Worm (Caenorhabditis elegans) whole organism, L2 larva: ENCODE results near the gene F26F4.12.

ENCODE experiments used
- alr-1 ChIP-seq: fragments of 150-350 bp; optimal IDR thresholded peaks from 2 replicates; lab custom pipeline; 2014; ENCODE audit warnings: missing biosample characterization, missing genetic modification characterization
- elt-1 ChIP-seq: fragments of 150-350 bp; optimal IDR thresholded peaks from 2 replicates; lab custom pipeline; 2014; ENCODE audit warnings: missing biosample characterization, missing genetic modification characterization
- elt-3 ChIP-seq: sonication (generic microtip); optimal IDR thresholded peaks from 2 replicates; lab custom pipeline; 2017; ENCODE audit warnings: missing biosample characterization, missing genetic modification characterization
- gmeb-1 ChIP-seq: fragments of 150-350 bp; optimal IDR thresholded peaks from 2 replicates; lab custom pipeline; 2014; ENCODE audit warnings: missing biosample characterization, missing genetic modification characterization
- lin-11 ChIP-seq: fragments of 150-350 bp; sonication (generic microtip); optimal IDR thresholded peaks from 2 replicates; lab custom pipeline; 2014; ENCODE audit warnings: missing biosample characterization, missing genetic modification characterization, inconsistent platforms, mixed read lengths
- lin-39 ChIP-seq: fragments of 150-350 bp; optimal IDR thresholded peaks from 2 replicates; lab custom pipeline; 2014; ENCODE audit warnings: missing biosample characterization, missing genetic modification reagents, missing genetic modification characterization
- nhr-11 ChIP-seq: fragments of 150-350 bp; optimal IDR thresholded peaks from 2 replicates; lab custom pipeline; 2014; ENCODE audit warnings: missing biosample characterization, missing genetic modification characterization
- nhr-23 ChIP-seq: fragments of 150-350 bp; optimal IDR thresholded peaks from 2 replicates; lab custom pipeline; 2014; ENCODE audit warnings: missing biosample characterization, missing genetic modification reagents, missing genetic modification characterization
- nhr-6 ChIP-seq: fragments of 150-350 bp; optimal IDR thresholded peaks from 2 replicates; lab custom pipeline; 2014; ENCODE audit warnings: missing biosample characterization, missing genetic modification characterization
- unc-55 ChIP-seq: fragments of 150-350 bp; sonication (generic microtip); optimal IDR thresholded peaks from 3 replicates; lab custom pipeline; 2014; ENCODE audit warnings: missing biosample characterization, missing genetic modification reagents, missing genetic modification characterization
- unc-62 ChIP-seq: fragments of 150-350 bp; optimal IDR thresholded peaks from 2 replicates; lab custom pipeline; 2014; ENCODE audit warnings: missing biosample characterization, missing genetic modification reagents, missing genetic modification characterization

- TF ChIP-seq lin-11 (tag; lab: Kevin White, UChicago) (no peak), nhr-23 (tag; lab: Kevin White, UChicago) (no peak), gmeb-1 (no peak), lin-39 (tag; lab: Kevin White, UChicago) (no peak), elt-3 (tag; lab: Kevin White, UChicago) (no peak), nhr-6 (tag; lab: Kevin White, UChicago) (no peak), unc-62 (GFP tag; lab: Kevin White, UChicago) (no peak), unc-55 (GFP tag; lab: Kevin White, UChicago) (no peak), nhr-11 (tag; lab: Kevin White, UChicago) (no peak), alr-1 (tag; lab: Kevin White, UChicago) (no peak), elt-1 (tag; lab: Kevin White, UChicago) (no peak)
These were observed 22.5 kb downstream of the F26F4.12 start, which contains the start of gene clec-6 for ce11 chrIII:4887291-4887690.
